Worm (Caenorhabditis elegans) whole organism, L4/young adult: ENCODE measurements around the gene his-1.

ENCODE experiments used
- W03F9.2 ChIP-seq: fragments of 150-350 bp; optimal IDR thresholded peaks from 2 replicates; lab custom pipeline; 2014; ENCODE audit warnings: missing biosample characterization, missing genetic modification characterization
- dao-5 ChIP-seq: sonication (generic microtip); optimal IDR thresholded peaks from 2 replicates; lab custom pipeline; 2016; ENCODE audit warnings: missing genotype, missing genetic modification characterization, moderate library complexity, missing compliant biosample characterization
- him-1 ChIP-seq: sonication (generic microtip); optimal IDR thresholded peaks from 2 replicates; lab custom pipeline; 2016; ENCODE audit warnings: missing genotype, missing genetic modification reagents, missing genetic modification characterization, missing compliant biosample characterization

ce11 chrV:16042743-16043014 lies 359 bp downstream of the his-1 start:
- TF ChIP-seq him-1 (no peak), W03F9.2 (tag; lab: Kevin White, UChicago) (no peak), dao-5 (tag; lab: Kevin White, UChicago) (no peak)
